Worm (Caenorhabditis elegans): ENCODE results near the gene toca-1.

- TF ChIP-seq elt-2 (tag; optimal IDR thresholded peaks at IDR 0.05) = no peak
- TF ChIP-seq nfya-1 (tag; optimal IDR thresholded peaks at IDR 0.05) = no peak
- no peak for TF ChIP-seq pax-1 (tag; optimal IDR thresholded peaks at IDR 0.05)
- no peak for TF ChIP-seq tbx-2 (tag; optimal IDR thresholded peaks at IDR 0.05)
- no peak for TF ChIP-seq unc-42 (tag; optimal IDR thresholded peaks at IDR 0.05)
- no peak for TF ChIP-seq ama-1 (optimal IDR thresholded peaks at IDR 0.05)
- TF ChIP-seq hlh-15 (tag; optimal IDR thresholded peaks at IDR 0.05) = no peak
- TF ChIP-seq nhr-11 (tag; optimal IDR thresholded peaks at IDR 0.05) = no peak
- TF ChIP-seq pha-2 (tag; optimal IDR thresholded peaks at IDR 0.05) = no peak
- TF ChIP-seq ttx-3 (tag; optimal IDR thresholded peaks at IDR 0.05) = no peak
- TF ChIP-seq hlh-30 (tag; optimal IDR thresholded peaks at IDR 0.05; ENCODE audit: insufficient read depth) = no peak
- no peak for TF ChIP-seq unc-55 (GFP tag; optimal IDR thresholded peaks at IDR 0.05)
- TF ChIP-seq T23F11.4 (GFP tag; optimal IDR thresholded peaks at IDR 0.05) = no peak
- no peak for TF ChIP-seq fkh-10 (GFP tag; optimal IDR thresholded peaks at IDR 0.05)
Observed at ce11 chrX:1471232-1471631, 50.1 kb downstream of the toca-1 start.

Measured in whole organism, late embryonic.